Fruit fly (Drosophila melanogaster): ENCODE results near the gene Lsd-2.

The Lsd-2 gene

dm6 chrX:15084580-15085138 is 8.6 kb upstream of the Lsd-2 start, which contains the start of gene Cox17:
Gene Cox17 (minus strand): TSS chrX:15084699.
- TF ChIP-seq jumu (GFP tag; optimal IDR thresholded peaks at IDR 0.05) (peak; percentile 49), Hr39 (optimal IDR thresholded peaks at IDR 0.05) (no peak), Nf-YC (tag; optimal IDR thresholded peaks at IDR 0.05) (peak; percentile 84), chm (GFP tag; IDR thresholded peaks at IDR 0.05) (0 out of 2 replicates have a peak, but pooled peaks have one; percentile 5), fd102C (GFP tag; optimal IDR thresholded peaks at IDR 0.05) (no peak), CG6654 (GFP tag; optimal IDR thresholded peaks at IDR 0.05) (peak; percentile 41), CG12744 (GFP tag; optimal IDR thresholded peaks at IDR 0.05) (peak; percentile 41), bowl (GFP tag; IDR thresholded peaks at IDR 0.05) (no peak), Meics (GFP tag; optimal IDR thresholded peaks at IDR 0.05) (peak; percentile 84), CoRest (tag; optimal IDR thresholded peaks at IDR 0.05) (peak; percentile 93), Taf1 (GFP tag; IDR thresholded peaks at IDR 0.05) (peak; percentile 18; the same call in 1 of the 2 replicates), Neu2 (GFP tag; optimal IDR thresholded peaks at IDR 0.05; ENCODE audit: borderline replicate concordance) (no peak), gcm (GFP tag; optimal IDR thresholded peaks at IDR 0.05) (peak; percentile 69), tin (GFP tag; optimal IDR thresholded peaks at IDR 0.05) (peak; percentile 84), jing (GFP tag; optimal IDR thresholded peaks at IDR 0.05) (peak; percentile 35), Gug (GFP tag; IDR thresholded peaks at IDR 0.05) (peak; percentile 80; the same call in 2 of the 4 replicates), gro (GFP tag; optimal IDR thresholded peaks at IDR 0.05) (peak; percentile 31), maf-S (GFP tag; optimal IDR thresholded peaks at IDR 0.05) (peak; percentile 20), amos (GFP tag; IDR thresholded peaks at IDR 0.05; ENCODE audit: partially characterized antibody) (peak; percentile 71; the same call in 1 of the 2 replicates), ken (GFP tag; IDR thresholded peaks at IDR 0.05) (peak; percentile 69; the same call in 2 of the 3 replicates), slou (GFP tag; optimal IDR thresholded peaks at IDR 0.05) (peak; percentile 85), dysf (GFP tag; IDR thresholded peaks at IDR 0.05) (peak; percentile 81), CG1024 (GFP tag; IDR thresholded peaks at IDR 0.05) (peak; percentile 3; the same call in 1 of the 2 replicates), D19A (tag; optimal IDR thresholded peaks at IDR 0.05) (peak; percentile 74), Sox100B (GFP tag; optimal IDR thresholded peaks at IDR 0.05) (peak; percentile 90), Hand (GFP tag; optimal IDR thresholded peaks at IDR 0.05) (peak; percentile 78), HLHmδ (GFP tag; optimal IDR thresholded peaks at IDR 0.05) (no peak), Doc3 (GFP tag; IDR thresholded peaks at IDR 0.05; ENCODE audit: partially characterized antibody) (peak; percentile 75), sr (GFP tag; IDR thresholded peaks at IDR 0.05) (no peak), Spps (tag; optimal IDR thresholded peaks at IDR 0.05) (peak; percentile 50), CG31388 (GFP tag; optimal IDR thresholded peaks at IDR 0.05) (peak; percentile 62), CG17385 (GFP tag; optimal IDR thresholded peaks at IDR 0.05) (peak; percentile 78), CG7987 (GFP tag; optimal IDR thresholded peaks at IDR 0.05) (no peak), dm (GFP tag; optimal IDR thresholded peaks at IDR 0.05) (peak; percentile 76), bigmax (GFP tag; optimal IDR thresholded peaks at IDR 0.05) (no peak), inv (GFP tag; IDR thresholded peaks at IDR 0.05; ENCODE audit: partially characterized antibody) (peak; percentile 75), CG16815 (GFP tag; optimal IDR thresholded peaks at IDR 0.05) (peak; percentile 83), CG3847 (GFP tag; IDR thresholded peaks at IDR 0.05) (peak; percentile 83), CG10565 (GFP tag; optimal IDR thresholded peaks at IDR 0.05) (no peak), Ssrp (tag; optimal IDR thresholded peaks at IDR 0.05) (peak; percentile 84), gsb-n (tag; optimal IDR thresholded peaks at IDR 0.05) (peak; percentile 62), CG6683 (GFP tag; optimal IDR thresholded peaks at IDR 0.05) (peak; percentile 67), Drgx (GFP tag; IDR thresholded peaks at IDR 0.05) (peak; percentile 65; the same call in 1 of the 2 replicates), CG15601 (tag; optimal IDR thresholded peaks at IDR 0.05) (peak; percentile 76), Pdp1 (GFP tag; optimal IDR thresholded peaks at IDR 0.05) (peak; percentile 75 to 78), CG12071 (GFP tag; optimal IDR thresholded peaks at IDR 0.05) (peak; percentile 20), CG17912 (GFP tag; optimal IDR thresholded peaks at IDR 0.05) (no peak), CG42726 (GFP tag; IDR thresholded peaks at IDR 0.05; ENCODE audit: partially characterized antibody) (0 out of 2 replicates have a peak, but pooled peaks have one; percentile 25), CG18619 (GFP tag; optimal IDR thresholded peaks at IDR 0.05) (peak; percentile 83)
